Fruit fly (Drosophila melanogaster) whole organism, embryonic: Measurements from ENCODE around the gene PGRP-SD.

Experiments
- Asciz ChIP-seq: fragments of 200-800 bp; sonication (Bioruptor generic); optimal IDR thresholded peaks from 2 replicates; lab custom pipeline; 2017; ENCODE audit warnings: missing biosample characterization, mild to moderate bottlenecking, missing genetic modification characterization, missing genetic modification reagents
- B-H1 ChIP-seq: fragments of 200-800 bp; sonication (Bioruptor generic); IDR thresholded peaks from 3 replicates; pipeline ENCODE4 v1.3.6; 2022; ENCODE audit warnings: missing biosample characterization, missing genetic modification characterization
- CG1024 ChIP-seq: fragments of 200-800 bp; sonication (Bioruptor generic); IDR thresholded peaks from 2 replicates; pipeline ENCODE4 v1.3.6; 2022; ENCODE audit warnings: missing biosample characterization, missing genetic modification characterization
- CG10267 ChIP-seq: fragments of 200-800 bp; sonication (Bioruptor generic); optimal IDR thresholded peaks from 2 replicates; lab custom pipeline; 2018; ENCODE audit warnings: missing biosample characterization, mild to moderate bottlenecking, missing genetic modification characterization, moderate library complexity
- CG12769 ChIP-seq: fragments of 200-800 bp; sonication (Bioruptor generic); optimal IDR thresholded peaks from 2 replicates; lab custom pipeline; 2019; ENCODE audit warnings: missing biosample characterization, mild to moderate bottlenecking, missing genetic modification characterization, moderate library complexity
- CG1529 ChIP-seq: fragments of 200-800 bp; sonication (Bioruptor generic); optimal IDR thresholded peaks from 3 replicates; lab custom pipeline; 2018; ENCODE audit warnings: missing biosample characterization, missing genetic modification characterization
- CG17186 ChIP-seq: fragments of 200-800 bp; sonication (Bioruptor generic); optimal IDR thresholded peaks from 3 replicates; lab custom pipeline; 2017; ENCODE audit warnings: missing biosample characterization, missing genetic modification reagents, missing genetic modification characterization
- CG17359 ChIP-seq: fragments of 200-800 bp; sonication (Bioruptor generic); optimal IDR thresholded peaks from 3 replicates; lab custom pipeline; 2018; ENCODE audit warnings: missing biosample characterization, mild to moderate bottlenecking, missing genetic modification characterization, moderate library complexity
- CG17361 ChIP-seq: fragments of 200-800 bp; sonication (Bioruptor generic); IDR thresholded peaks from 3 replicates; pipeline ENCODE4 v1.3.6; 2022; ENCODE audit warnings: missing biosample characterization, missing genetic modification characterization
- CG18262 ChIP-seq: fragments of 200-800 bp; optimal IDR thresholded peaks from 3 replicates; lab custom pipeline; 2019; ENCODE audit warnings: missing biosample characterization, mild to moderate bottlenecking, missing genetic modification characterization, moderate library complexity
- CG32767 ChIP-seq: fragments of 200-800 bp; sonication (Bioruptor generic); IDR thresholded peaks from 2 replicates; pipeline ENCODE4 v1.3.6; 2022; ENCODE audit warnings: missing biosample characterization, missing genetic modification characterization
- CG42726 ChIP-seq: fragments of 200-800 bp; sonication (Bioruptor generic); IDR thresholded peaks from 2 replicates; pipeline ENCODE4 v1.3.6; 2022; ENCODE audit warnings: missing biosample characterization, missing genetic modification characterization; ENCODE audit not compliant: partially characterized antibody
- CG4820 ChIP-seq: fragments of 200-800 bp; sonication (Bioruptor generic); optimal IDR thresholded peaks from 3 replicates; lab custom pipeline; 2016; ENCODE audit warnings: missing biosample characterization, missing genetic modification characterization
- Camta ChIP-seq: fragments of 200-800 bp; sonication (Bioruptor generic); optimal IDR thresholded peaks from 2 replicates; lab custom pipeline; 2016; ENCODE audit warnings: missing biosample characterization, missing genetic modification characterization
- Deaf1 ChIP-seq: fragments of 200-800 bp; optimal IDR thresholded peaks from 3 replicates; lab custom pipeline; 2019; ENCODE audit warnings: missing biosample characterization, mild to moderate bottlenecking, missing genetic modification characterization, moderate library complexity
- H2.0 ChIP-seq: fragments of 200-800 bp; sonication (Bioruptor generic); IDR thresholded peaks from 2 replicates; pipeline ENCODE4 v1.3.6; 2022; ENCODE audit warnings: missing biosample characterization, missing genetic modification characterization
- Hr3 ChIP-seq: fragments of 200-800 bp; sonication (Bioruptor generic); optimal IDR thresholded peaks from 3 replicates; lab custom pipeline; 2016; ENCODE audit warnings: missing biosample characterization, missing genetic modification characterization
- Nf-YC ChIP-seq: fragments of 200-800 bp; optimal IDR thresholded peaks from 3 replicates; lab custom pipeline; 2019; ENCODE audit warnings: missing biosample characterization, mild to moderate bottlenecking, missing genetic modification characterization, moderate library complexity
- Pdp1 ChIP-seq, 2 experiments: fragments of 200-800 bp; sonication (Bioruptor generic); optimal IDR thresholded peaks; 3 replicates each; lab custom pipeline; 2016; ENCODE audit warnings: missing biosample characterization in 2 of 2, missing genetic modification characterization in 2 of 2, mild to moderate bottlenecking in 1 of 2, moderate library complexity in 1 of 2
- Six4 ChIP-seq: fragments of 200-800 bp; sonication (Bioruptor generic); optimal IDR thresholded peaks from 2 replicates; lab custom pipeline; 2016; ENCODE audit warnings: missing biosample characterization, missing genetic modification characterization
- Sry-δ ChIP-seq: fragments of 200-800 bp; sonication (Bioruptor generic); optimal IDR thresholded peaks from 2 replicates; lab custom pipeline; 2016; ENCODE audit warnings: missing biosample characterization, missing genetic modification characterization
- Trl ChIP-seq, 3 experiments: fragments of >200 bp in 2 of 3; fragments of 200-800 bp in 1 of 3; sonication (Bioruptor generic) in 1 of 3; optimal IDR thresholded peaks; 2 replicates in 1 of 3; 3 replicates in 2 of 3; lab custom pipeline; 2016 to 2017; ENCODE audit warnings: missing biosample characterization in 1 of 3, missing genetic modification characterization in 1 of 3
- abd-A ChIP-seq: fragments of 200-800 bp; sonication (Bioruptor generic); optimal IDR thresholded peaks from 3 replicates; lab custom pipeline; 2019; ENCODE audit warnings: missing biosample characterization, mild to moderate bottlenecking, missing genetic modification characterization, moderate library complexity
- bsh ChIP-seq, 2 experiments: fragments of 200-800 bp; sonication (Bioruptor generic); optimal IDR thresholded peaks; 2 replicates each; lab custom pipeline; 2017 to 2018; ENCODE audit warnings: mild to moderate bottlenecking in 2 of 2, missing biosample characterization in 2 of 2, missing genetic modification characterization in 2 of 2, moderate library complexity in 1 of 2
- btn ChIP-seq: fragments of 200-800 bp; sonication (Bioruptor generic); optimal IDR thresholded peaks from 2 replicates; lab custom pipeline; 2016; ENCODE audit warnings: missing biosample characterization, missing genetic modification characterization
- ci ChIP-seq: fragments of 200-800 bp; sonication (Bioruptor generic); IDR thresholded peaks from 3 replicates; pipeline ENCODE4 v1.3.6; 2022; ENCODE audit warnings: missing biosample characterization, missing genetic modification characterization
- dati ChIP-seq: fragments of 200-800 bp; sonication (Bioruptor generic); IDR thresholded peaks from 2 replicates; pipeline ENCODE4 v1.3.6; 2022; ENCODE audit warnings: missing biosample characterization, missing genetic modification characterization
- dysf ChIP-seq: fragments of 200-800 bp; sonication (Bioruptor generic); IDR thresholded peaks from 3 replicates; pipeline ENCODE4 v1.3.6; 2022; ENCODE audit warnings: missing biosample characterization, missing genetic modification characterization
- eyg ChIP-seq: fragments of 200-800 bp; sonication (Bioruptor generic); optimal IDR thresholded peaks from 3 replicates; lab custom pipeline; 2016; ENCODE audit warnings: missing biosample characterization, missing genetic modification characterization
- fd64A ChIP-seq: fragments of 200-800 bp; sonication (Bioruptor generic); optimal IDR thresholded peaks from 3 replicates; lab custom pipeline; 2018; ENCODE audit warnings: missing biosample characterization, mild to moderate bottlenecking, missing genetic modification characterization
- gce ChIP-seq: fragments of 200-800 bp; sonication (Bioruptor generic); IDR thresholded peaks from 3 replicates; pipeline ENCODE4 v1.3.6; 2022; ENCODE audit warnings: missing biosample characterization, missing genetic modification characterization
- gem ChIP-seq: fragments of 200-800 bp; sonication (Bioruptor generic); optimal IDR thresholded peaks from 2 replicates; lab custom pipeline; 2019; ENCODE audit warnings: missing biosample characterization, mild to moderate bottlenecking, missing genetic modification characterization, moderate library complexity
- grau ChIP-seq: fragments of 200-800 bp; optimal IDR thresholded peaks from 3 replicates; lab custom pipeline; 2019; ENCODE audit warnings: missing biosample characterization, mild to moderate bottlenecking, missing genetic modification characterization, moderate library complexity
- hb ChIP-seq: fragments of 200-800 bp; sonication (Bioruptor generic); IDR thresholded peaks from 3 replicates; pipeline ENCODE4 v1.3.6; 2022; ENCODE audit warnings: missing biosample characterization, missing genetic modification characterization; ENCODE audit not compliant: partially characterized antibody
- lola ChIP-seq, 3 experiments: fragments of >200 bp in 2 of 3; fragments of 200-800 bp in 1 of 3; sonication (Bioruptor generic) in 1 of 3; optimal IDR thresholded peaks; 2 replicates each; lab custom pipeline; 2017 to 2019; ENCODE audit warnings: missing biosample characterization in 3 of 3, missing genetic modification characterization in 3 of 3, mild to moderate bottlenecking in 1 of 3, moderate library complexity in 1 of 3
- nmo ChIP-seq: fragments of 200-800 bp; sonication (Bioruptor generic); optimal IDR thresholded peaks from 2 replicates; lab custom pipeline; 2018; ENCODE audit warnings: missing biosample characterization, mild to moderate bottlenecking, missing genetic modification characterization, moderate library complexity
- peb ChIP-seq: fragments of 200-800 bp; sonication (Bioruptor generic); IDR thresholded peaks from 2 replicates; pipeline ENCODE4 v1.3.6; 2022; ENCODE audit warnings: missing biosample characterization, missing genetic modification characterization
- prd ChIP-seq, 3 experiments: fragments of >200 bp in 2 of 3; fragments of 200-800 bp in 1 of 3; sonication (Bioruptor generic) in 1 of 3; optimal IDR thresholded peaks in 2 of 3; IDR thresholded peaks in 1 of 3; 2 replicates in 2 of 3; 3 replicates in 1 of 3; pipeline versions ENCODE4 v1.3.6 to Lab custom; 2017 to 2022; ENCODE audit warnings: missing biosample characterization in 1 of 3, missing genetic modification characterization in 1 of 3
- scrt ChIP-seq: fragments of 200-800 bp; sonication (Bioruptor generic); optimal IDR thresholded peaks from 2 replicates; lab custom pipeline; 2018; ENCODE audit warnings: missing biosample characterization, mild to moderate bottlenecking, missing genetic modification characterization, moderate library complexity
- sens ChIP-seq: fragments of 200-800 bp; sonication (Bioruptor generic); peaks from one replicate; lab custom pipeline; 2016; ENCODE audit warnings: missing biosample characterization, missing genetic modification characterization
- ssp ChIP-seq: fragments of 200-800 bp; sonication (Bioruptor generic); IDR thresholded peaks from 2 replicates; pipeline ENCODE4 v1.3.6; 2022; ENCODE audit warnings: missing biosample characterization, missing genetic modification characterization
- stc ChIP-seq: fragments of 200-800 bp; sonication (Bioruptor generic); IDR thresholded peaks from 2 replicates; pipeline ENCODE4 v1.3.6; 2022; ENCODE audit warnings: missing biosample characterization, missing genetic modification characterization
- trem ChIP-seq: fragments of 200-800 bp; optimal IDR thresholded peaks from 3 replicates; lab custom pipeline; 2019; ENCODE audit warnings: missing biosample characterization, mild to moderate bottlenecking, missing genetic modification characterization, moderate library complexity
- vvl ChIP-seq: fragments of 200-800 bp; sonication (Bioruptor generic); IDR thresholded peaks from 2 replicates; pipeline ENCODE4 v1.3.6; 2022; ENCODE audit warnings: missing biosample characterization, missing genetic modification characterization
- zen ChIP-seq: fragments of 200-800 bp; sonication (Bioruptor generic); optimal IDR thresholded peaks from 3 replicates; lab custom pipeline; 2018; ENCODE audit warnings: missing biosample characterization, mild to moderate bottlenecking, missing genetic modification characterization, moderate library complexity
- zen2 ChIP-seq: fragments of 200-800 bp; sonication (Bioruptor generic); IDR thresholded peaks from 3 replicates; pipeline ENCODE4 v1.3.6; 2022; ENCODE audit warnings: missing biosample characterization, missing genetic modification characterization; ENCODE audit not compliant: partially characterized antibody
- zfh1 ChIP-seq: fragments of 200-800 bp; sonication (Bioruptor generic); IDR thresholded peaks from 3 replicates; pipeline ENCODE4 v1.3.6; 2022; ENCODE audit warnings: missing biosample characterization, missing genetic modification characterization

Gene PGRP-SD

dm6 chr3L:7634743-7635469 lies 16.1 kb upstream of the PGRP-SD start (continued):
- peak; percentile 39 for TF ChIP-seq trem (tag; lab: Kevin White, UChicago)
- TF ChIP-seq peb (GFP tag; lab: Robert Waterston, UW): peak; percentile 34; the same call in 1 of the 2 replicates
- TF ChIP-seq Asciz (GFP tag; lab: Kevin White, UChicago): peak; percentile 7
- peak; percentile 41 for TF ChIP-seq CG10267 (tag; lab: Kevin White, UChicago)
- TF ChIP-seq zen2 (GFP tag; lab: Robert Waterston, UW): no peak
- no peak for TF ChIP-seq CG32767 (GFP tag; lab: Robert Waterston, UW)
- TF ChIP-seq sens (GFP tag; lab: Kevin White, UChicago): peak; percentile 87
- TF ChIP-seq ssp: 0 out of 2 replicates have a peak, but pooled peaks have one; percentile 11
- TF ChIP-seq CG4820 (GFP tag; lab: Kevin White, UChicago): peak; percentile 23
- TF ChIP-seq scrt (GFP tag; lab: Kevin White, UChicago): no peak
- no peak for TF ChIP-seq gce
- 0 out of 2 replicates have a peak, but pooled peaks have one; percentile 10 for TF ChIP-seq H2.0 (GFP tag; lab: Robert Waterston, UW)
- TF ChIP-seq CG17186 (GFP tag; lab: Kevin White, UChicago): no peak
- peak; percentile 21 for TF ChIP-seq Hr3 (GFP tag; lab: Kevin White, UChicago)
- peak; percentile 47; the same call in 2 of the 3 replicates for TF ChIP-seq CG17361
- 0 out of 2 replicates have a peak, but pooled peaks have one; percentile 26 for TF ChIP-seq dati (GFP tag; lab: Robert Waterston, UW)
- TF ChIP-seq CG1024 (GFP tag; lab: Robert Waterston, UW): no peak
- TF ChIP-seq Trl (optimal IDR thresholded peaks at IDR 0.05; lab: Kevin White, UChicago): no peak
- TF ChIP-seq Trl (GFP tag; optimal IDR thresholded peaks at IDR 0.05; lab: Kevin White, UChicago): peak; percentile 20
- no peak for TF ChIP-seq CG42726
- TF ChIP-seq Deaf1 (tag; lab: Kevin White, UChicago): peak; percentile 2
- peak; percentile 69 for TF ChIP-seq zfh1 (GFP tag; lab: Robert Waterston, UW)
- peak; percentile 6 for TF ChIP-seq Sry-δ (GFP tag; lab: Kevin White, UChicago)
- TF ChIP-seq gem (tag; lab: Kevin White, UChicago): peak; percentile 69
- peak; percentile 17 for TF ChIP-seq grau (tag; lab: Kevin White, UChicago)
- no peak for TF ChIP-seq B-H1 (GFP tag; lab: Robert Waterston, UW)
- peak in 1 of 2 experiments; percentile 25 for TF ChIP-seq Pdp1 (GFP tag; optimal IDR thresholded peaks at IDR 0.05; lab: Kevin White, UChicago)
- peak; percentile 43 for TF ChIP-seq vvl (GFP tag; lab: Robert Waterston, UW)
- no peak for TF ChIP-seq eyg (GFP tag; lab: Kevin White, UChicago)
- peak; percentile 65; the same call in 2 of the 3 replicates for TF ChIP-seq dysf (GFP tag; lab: Robert Waterston, UW)
- peak; percentile 33; the same call in 1 of the 3 replicates for TF ChIP-seq ci (GFP tag; lab: Robert Waterston, UW)
- no peak for TF ChIP-seq Nf-YC
- no peak for TF ChIP-seq Camta (GFP tag; lab: Kevin White, UChicago)
- no peak for TF ChIP-seq prd (optimal IDR thresholded peaks at IDR 0.05; lab: Kevin White, UChicago)
- TF ChIP-seq prd (GFP tag; IDR thresholded peaks at IDR 0.05; lab: Robert Waterston, UW): peak; percentile 47; the same call in 1 of the 3 replicates
- peak; percentile 46 for TF ChIP-seq Six4 (GFP tag; lab: Kevin White, UChicago)
- no peak for TF ChIP-seq CG12769 (tag; lab: Kevin White, UChicago)
- TF ChIP-seq fd64A (GFP tag; lab: Kevin White, UChicago): no peak
- TF ChIP-seq bsh (GFP tag; optimal IDR thresholded peaks at IDR 0.05; lab: Kevin White, UChicago): peak in 1 of 2 experiments; percentile 68
- TF ChIP-seq zen (tag; lab: Kevin White, UChicago): peak; percentile 8
- peak; percentile 62 for TF ChIP-seq CG17359 (tag; lab: Kevin White, UChicago)
- TF ChIP-seq lola (GFP tag; optimal IDR thresholded peaks at IDR 0.05; lab: Kevin White, UChicago): peak in 1 of 3 experiments; percentile 50
- no peak for TF ChIP-seq hb (GFP tag; lab: Robert Waterston, UW)
- TF ChIP-seq nmo (GFP tag; lab: Kevin White, UChicago): peak; percentile 74
- TF ChIP-seq CG1529 (GFP tag; lab: Kevin White, UChicago): peak; percentile 22
- TF ChIP-seq CG18262 (tag; lab: Kevin White, UChicago): peak; percentile 72
- peak; percentile 64 for TF ChIP-seq abd-A (tag; lab: Kevin White, UChicago)
- TF ChIP-seq btn (GFP tag; lab: Kevin White, UChicago): peak; percentile 2
- TF ChIP-seq stc (GFP tag; lab: Robert Waterston, UW): peak; percentile 70
